Worm (Caenorhabditis elegans): ENCODE data around the gene orc-5.

The orc-5 gene

DNA sequence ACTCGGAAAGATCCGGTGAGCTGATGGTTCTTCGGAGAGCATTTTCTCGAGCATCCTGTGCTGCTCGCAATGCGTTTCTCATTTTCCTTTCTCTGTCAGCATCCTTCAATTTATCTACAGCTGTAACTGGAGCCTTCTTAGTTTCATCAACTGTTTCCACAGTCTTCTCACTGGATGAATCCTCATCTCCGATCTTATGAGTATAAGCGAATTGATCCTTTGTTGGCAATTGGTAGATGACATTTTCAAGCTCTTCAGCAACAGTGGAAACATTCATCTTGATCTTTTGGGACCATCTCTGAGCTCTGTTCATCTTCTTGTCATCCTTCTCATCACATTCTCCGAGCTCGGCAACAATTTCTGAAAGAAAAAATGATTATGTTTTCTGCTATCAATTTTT lies 44.9 kb upstream of the orc-5 start:
- TF ChIP-seq lin-32 (GFP tag; optimal IDR thresholded peaks at IDR 0.05) (no peak), mep-1 (tag; optimal IDR thresholded peaks at IDR 0.05) (no peak), unc-62 (GFP tag; optimal IDR thresholded peaks at IDR 0.05) (no peak)

DNA sequence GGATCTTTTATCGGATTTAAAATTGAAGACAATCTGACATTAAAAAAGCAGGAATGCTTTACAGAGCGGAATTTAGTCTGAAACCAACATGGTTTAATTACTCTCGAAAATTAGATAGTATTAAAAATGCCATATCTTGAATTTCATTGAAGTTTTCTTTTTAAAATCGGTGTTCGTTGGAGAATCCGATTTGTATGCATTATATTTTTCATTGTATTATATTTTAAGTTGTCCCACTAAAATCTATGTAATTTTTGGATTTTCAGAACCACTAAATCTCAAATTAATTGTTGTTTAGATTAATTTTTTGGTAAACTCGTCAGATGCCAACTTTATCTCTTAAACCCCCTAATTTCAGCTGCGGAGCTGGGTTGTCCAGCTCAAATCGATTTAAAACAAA lies 44.2 kb upstream of the orc-5 start:
- no peak for TF ChIP-seq bed-3 (GFP tag; optimal IDR thresholded peaks at IDR 0.05)

DNA sequence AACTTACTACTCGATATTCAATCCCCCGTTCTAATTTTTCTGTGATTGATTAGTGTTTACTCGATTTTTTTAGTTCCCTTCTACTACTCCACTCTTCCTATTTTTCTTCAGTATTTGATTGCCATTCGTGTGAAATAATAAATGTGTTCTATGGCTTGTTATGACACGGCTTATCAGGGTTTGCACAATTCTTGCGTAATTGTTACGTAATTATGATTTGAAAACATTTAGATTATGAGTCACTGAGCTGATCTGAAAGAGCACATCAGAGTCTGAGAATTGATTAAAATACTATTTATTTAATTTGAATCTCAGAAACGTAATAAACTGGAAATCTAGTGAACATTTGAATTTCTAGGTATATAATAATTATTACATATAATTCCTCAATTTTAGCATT lies 43.2 kb upstream of the orc-5 start:
- no peak for TF ChIP-seq snpc-4 (tag; optimal IDR thresholded peaks at IDR 0.05)
- peak; percentile 99 for TF ChIP-seq zip-8 (tag; optimal IDR thresholded peaks at IDR 0.05)
- TF ChIP-seq pha-4 (tag; optimal IDR thresholded peaks at IDR 0.05), result no peak

DNA sequence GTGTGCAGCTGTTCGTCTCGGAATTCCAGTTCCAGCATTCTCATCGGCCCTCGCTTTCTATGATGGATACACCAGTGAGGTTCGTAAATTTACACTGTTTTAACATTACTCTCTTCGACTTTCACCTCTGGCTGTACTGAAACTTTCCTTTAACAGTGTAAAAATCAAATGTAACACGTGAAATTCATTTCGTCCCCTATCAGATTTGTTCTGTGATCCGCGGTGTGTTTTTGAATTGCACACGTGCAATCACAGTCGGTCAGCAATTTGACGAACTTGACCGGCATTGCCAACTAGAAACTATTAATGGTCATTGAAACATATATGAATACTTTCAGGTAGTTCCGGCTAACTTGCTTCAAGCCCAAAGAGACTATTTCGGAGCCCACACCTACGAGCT lies 42.7 kb upstream of the orc-5 start:
- TF ChIP-seq zip-8 (tag; optimal IDR thresholded peaks at IDR 0.05) (no peak), cnd-1 (tag; optimal IDR thresholded peaks at IDR 0.05) (no peak), unc-120 (tag; optimal IDR thresholded peaks at IDR 0.05; ENCODE audit: poor library complexity, severe bottlenecking) (no peak), ceh-83 (GFP tag; optimal IDR thresholded peaks at IDR 0.05) (no peak), snpc-4 (tag; optimal IDR thresholded peaks at IDR 0.05) (no peak), nhr-76 (tag; optimal IDR thresholded peaks at IDR 0.05) (no peak), flh-1 (GFP tag; optimal IDR thresholded peaks at IDR 0.05) (no peak), tbx-8 (GFP tag; optimal IDR thresholded peaks at IDR 0.05) (no peak), ceh-39 (tag; optimal IDR thresholded peaks at IDR 0.05) (no peak), nhr-237 (tag; optimal IDR thresholded peaks at IDR 0.05) (no peak), lsy-2 (tag; optimal IDR thresholded peaks at IDR 0.05) (no peak), ces-1 (GFP tag; optimal IDR thresholded peaks at IDR 0.05) (no peak), hlh-1 (tag; optimal IDR thresholded peaks at IDR 0.05) (no peak), pha-4 (tag; optimal IDR thresholded peaks at IDR 0.05) (no peak), nhr-28 (tag; optimal IDR thresholded peaks at IDR 0.05) (no peak), ham-2 (GFP tag; optimal IDR thresholded peaks at IDR 0.05) (no peak)

DNA sequence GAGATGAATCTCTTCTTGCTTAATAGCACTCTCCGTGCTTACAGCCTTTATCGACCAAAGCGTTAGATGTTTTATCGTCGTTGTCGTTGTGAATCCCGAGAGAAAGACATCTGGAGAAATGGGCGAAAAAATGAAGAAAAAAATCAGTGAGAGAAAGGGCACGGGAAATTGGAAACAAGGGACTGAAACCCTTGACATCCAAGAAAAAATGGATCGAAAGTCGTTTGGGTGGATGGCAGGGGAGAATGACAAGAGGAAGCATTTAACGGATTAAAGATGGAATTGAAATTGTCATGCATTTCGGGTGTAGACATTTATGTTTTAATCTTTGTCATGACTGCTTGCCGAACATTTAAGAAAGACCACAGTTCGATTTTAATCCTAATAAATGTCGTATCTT lies 39.4 kb upstream of the orc-5 start, which contains the start of gene inpp-1:
Gene inpp-1, minus strand, starts transcription at position 101 of the 400 bp plus-strand sequence.
- TF ChIP-seq nhr-12 (tag; optimal IDR thresholded peaks at IDR 0.05), result no peak
- TF ChIP-seq mls-2 (tag; optimal IDR thresholded peaks at IDR 0.05), result no peak
- TF ChIP-seq lin-13 (tag; optimal IDR thresholded peaks at IDR 0.05), result no peak
- TF ChIP-seq ceh-83 (GFP tag; optimal IDR thresholded peaks at IDR 0.05), result no peak
- no peak for TF ChIP-seq tbx-8 (GFP tag; optimal IDR thresholded peaks at IDR 0.05)
- no peak for TF ChIP-seq ztf-11 (tag; optimal IDR thresholded peaks at IDR 0.05)
- TF ChIP-seq lsy-2 (tag; optimal IDR thresholded peaks at IDR 0.05), result no peak
- no peak for TF ChIP-seq unc-39 (tag; optimal IDR thresholded peaks at IDR 0.05)
- no peak for TF ChIP-seq mab-5 (tag; optimal IDR thresholded peaks at IDR 0.05)
- no peak for TF ChIP-seq elt-1 (tag; optimal IDR thresholded peaks at IDR 0.05; ENCODE audit: borderline replicate concordance, insufficient read depth)
- no peak for TF ChIP-seq blmp-1 (tag; optimal IDR thresholded peaks at IDR 0.05)
- no peak for TF ChIP-seq drap-1 (GFP tag; optimal IDR thresholded peaks at IDR 0.05)
- no peak for TF ChIP-seq lin-32 (GFP tag; optimal IDR thresholded peaks at IDR 0.05)
- TF ChIP-seq bed-3 (GFP tag; optimal IDR thresholded peaks at IDR 0.05), result no peak
- TF ChIP-seq unc-62 (GFP tag; optimal IDR thresholded peaks at IDR 0.05), result no peak

DNA sequence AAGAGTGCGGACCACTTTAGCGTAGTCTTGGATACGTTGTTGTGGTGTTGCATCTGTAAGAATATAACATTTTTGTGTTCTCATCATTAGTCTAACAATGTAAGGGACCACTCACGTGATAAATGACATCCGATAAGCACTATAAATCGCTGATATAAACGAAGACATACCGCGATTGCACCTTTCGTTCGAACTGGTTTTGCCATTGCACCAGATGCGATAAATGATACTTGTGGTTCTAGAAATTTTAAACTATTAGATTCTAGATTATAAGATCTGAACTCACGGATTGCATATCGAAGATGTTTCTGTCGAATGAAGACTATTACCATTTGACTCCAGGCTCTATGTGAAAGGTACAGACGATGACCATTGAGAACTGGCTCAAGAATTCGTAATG lies 36.9 kb upstream of the orc-5 start:
- TF ChIP-seq nhr-237 (tag; optimal IDR thresholded peaks at IDR 0.05) (no peak), zip-8 (tag; optimal IDR thresholded peaks at IDR 0.05) (no peak), nhr-28 (tag; optimal IDR thresholded peaks at IDR 0.05) (no peak), mep-1 (tag; optimal IDR thresholded peaks at IDR 0.05) (no peak), lin-13 (tag; optimal IDR thresholded peaks at IDR 0.05) (no peak), nhr-12 (tag; optimal IDR thresholded peaks at IDR 0.05) (no peak), tbx-8 (GFP tag; optimal IDR thresholded peaks at IDR 0.05) (no peak), pha-4 (tag; optimal IDR thresholded peaks at IDR 0.05) (no peak), ztf-11 (tag; optimal IDR thresholded peaks at IDR 0.05) (no peak), unc-39 (tag; optimal IDR thresholded peaks at IDR 0.05) (no peak), mls-2 (tag; optimal IDR thresholded peaks at IDR 0.05) (no peak)

DNA sequence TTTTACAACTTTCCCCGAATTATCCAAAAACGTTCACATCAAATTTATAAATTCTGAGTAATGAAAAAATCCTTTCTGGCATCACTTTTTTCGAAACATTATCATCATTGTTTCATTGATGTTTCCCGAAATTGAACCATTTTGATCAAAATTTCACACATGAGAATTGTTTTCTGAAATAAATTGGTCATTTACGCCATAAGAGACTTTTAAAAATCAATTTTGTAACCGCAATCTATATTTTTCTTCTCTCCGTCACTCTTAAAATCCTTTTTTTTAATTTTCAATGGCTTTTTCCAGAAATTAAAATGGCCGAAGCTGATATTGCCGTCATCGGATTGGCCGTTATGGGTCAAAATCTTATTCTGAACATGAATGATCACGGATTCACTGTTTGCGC lies 35.0 kb upstream of the orc-5 start, which contains the start of gene T25B9.9:
Gene T25B9.9, plus strand, starts transcription at position 301 of the 400 bp plus-strand sequence.
- TF ChIP-seq drap-1 (GFP tag; optimal IDR thresholded peaks at IDR 0.05), result no peak
- no peak for TF ChIP-seq snpc-4 (tag; optimal IDR thresholded peaks at IDR 0.05)
- TF ChIP-seq ceh-39 (tag; optimal IDR thresholded peaks at IDR 0.05), result no peak
- no peak for TF ChIP-seq nhr-28 (tag; optimal IDR thresholded peaks at IDR 0.05)
- TF ChIP-seq elt-1 (tag; optimal IDR thresholded peaks at IDR 0.05; ENCODE audit: borderline replicate concordance, insufficient read depth), result no peak
- TF ChIP-seq ces-1 (GFP tag; optimal IDR thresholded peaks at IDR 0.05), result no peak
- no peak for TF ChIP-seq blmp-1 (tag; optimal IDR thresholded peaks at IDR 0.05)
- TF ChIP-seq mab-5 (tag; optimal IDR thresholded peaks at IDR 0.05), result no peak

All from whole organism, mixed stage, embryonic.